Fruit fly (Drosophila melanogaster): ENCODE measurements around the gene Chc.
A peak's percentile ranks its signal among the peaks of the same experiment; 100 is the strongest.

The Chc gene

DNA sequence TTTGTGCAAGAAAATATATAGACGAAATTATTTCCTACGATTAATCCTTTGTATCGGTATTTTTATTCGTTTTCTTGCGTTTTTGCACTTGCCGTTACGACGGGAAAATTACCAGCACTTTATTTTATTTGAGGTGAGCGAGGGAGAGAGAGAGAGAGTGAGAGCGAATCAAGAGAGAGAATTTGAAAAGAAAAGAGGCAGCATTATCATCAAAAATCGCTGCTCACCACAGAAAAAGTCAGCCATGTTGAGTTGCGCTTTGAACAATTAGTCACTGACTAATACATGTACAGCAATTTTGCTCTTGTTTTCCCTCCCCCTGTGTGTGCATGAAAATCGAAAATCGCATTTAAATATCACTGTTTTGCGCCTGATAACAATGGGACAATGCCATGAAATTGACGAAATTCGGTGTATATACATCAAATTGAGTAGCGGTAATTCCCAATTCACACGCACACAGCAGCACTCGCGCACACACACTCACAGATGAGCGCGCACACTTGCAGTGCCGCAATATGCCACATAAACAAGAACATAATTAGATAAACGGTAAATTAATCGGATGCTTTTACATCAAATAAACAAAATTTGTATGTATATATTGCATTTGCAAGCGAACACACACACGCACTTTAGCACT, 575 bp downstream of the Chc start (continued):
- TF ChIP-seq stwl (tag; optimal IDR thresholded peaks at IDR 0.05) (no peak), CG11696 (GFP tag; IDR thresholded peaks at IDR 0.05) (no peak), CG2116 (GFP tag; optimal IDR thresholded peaks at IDR 0.05) (no peak), usp (GFP tag; optimal IDR thresholded peaks at IDR 0.05) (no peak), chn (GFP tag; optimal IDR thresholded peaks at IDR 0.05) (no peak), Mrtf (GFP tag; IDR thresholded peaks at IDR 0.05) (no peak), bab2 (GFP tag; optimal IDR thresholded peaks at IDR 0.05) (no peak), hth (optimal IDR thresholded peaks at IDR 0.05) (no peak), eyg (GFP tag; optimal IDR thresholded peaks at IDR 0.05) (no peak), CG16813 (GFP tag; IDR thresholded peaks at IDR 0.05; ENCODE audit: partially characterized antibody) (no peak), Scr (GFP tag; IDR thresholded peaks at IDR 0.05; ENCODE audit: partially characterized antibody) (no peak), Hmr (GFP tag; optimal IDR thresholded peaks at IDR 0.05) (no peak), MESR4 (GFP tag; optimal IDR thresholded peaks at IDR 0.05) (peak; percentile 60), CG13894 (tag; optimal IDR thresholded peaks at IDR 0.05) (no peak), nom (GFP tag; optimal IDR thresholded peaks at IDR 0.05) (peak; percentile 57), dysf (GFP tag; IDR thresholded peaks at IDR 0.05) (no peak), tup (GFP tag; optimal IDR thresholded peaks at IDR 0.05) (no peak), CG17361 (GFP tag; IDR thresholded peaks at IDR 0.05) (no peak), Sox100B (GFP tag; optimal IDR thresholded peaks at IDR 0.05) (no peak), CG12071 (GFP tag; optimal IDR thresholded peaks at IDR 0.05) (no peak), CG13296 (GFP tag; optimal IDR thresholded peaks at IDR 0.05) (no peak), ind (GFP tag; optimal IDR thresholded peaks at IDR 0.05) (no peak), Pdp1 (GFP tag; optimal IDR thresholded peaks at IDR 0.05) (no peak), NK7.1 (GFP tag; optimal IDR thresholded peaks at IDR 0.05) (no peak), mirr (GFP tag; optimal IDR thresholded peaks at IDR 0.05) (no peak), wek (GFP tag; optimal IDR thresholded peaks at IDR 0.05) (no peak), org-1 (GFP tag; optimal IDR thresholded peaks at IDR 0.05) (no peak), HLHmδ (GFP tag; optimal IDR thresholded peaks at IDR 0.05) (no peak), toy (GFP tag; IDR thresholded peaks at IDR 0.05) (no peak), sc (optimal IDR thresholded peaks at IDR 0.05) (no peak), sc (GFP tag; optimal IDR thresholded peaks at IDR 0.05) (no peak), pb (GFP tag; optimal IDR thresholded peaks at IDR 0.05) (no peak), al (GFP tag; IDR thresholded peaks at IDR 0.05) (no peak), CG5953 (GFP tag; IDR thresholded peaks at IDR 0.05) (no peak), kay (GFP tag; optimal IDR thresholded peaks at IDR 0.05) (peak; percentile 81), ham (GFP tag; IDR thresholded peaks at IDR 0.05) (no peak), Sin3A (optimal IDR thresholded peaks at IDR 0.05) (no peak), exex (tag; optimal IDR thresholded peaks at IDR 0.05) (no peak), CG34422 (GFP tag; IDR thresholded peaks at IDR 0.05) (peak; percentile 18; the same call in 1 of the 3 replicates), Sry-δ (GFP tag; optimal IDR thresholded peaks at IDR 0.05) (no peak), chif (GFP tag; optimal IDR thresholded peaks at IDR 0.05) (no peak), crp (GFP tag; optimal IDR thresholded peaks at IDR 0.05) (no peak), cg (GFP tag; optimal IDR thresholded peaks at IDR 0.05) (peak; percentile 95), yki (optimal IDR thresholded peaks at IDR 0.05) (peak; percentile 28), ac (GFP tag; optimal IDR thresholded peaks at IDR 0.05) (no peak), CG10654 (GFP tag; optimal IDR thresholded peaks at IDR 0.05) (no peak), CG7357 (GFP tag; IDR thresholded peaks at IDR 0.05) (no peak), Bteb2 (GFP tag; optimal IDR thresholded peaks at IDR 0.05) (no peak), amos (GFP tag; IDR thresholded peaks at IDR 0.05; ENCODE audit: partially characterized antibody) (no peak), dati (GFP tag; IDR thresholded peaks at IDR 0.05) (no peak), sna (GFP tag; IDR thresholded peaks at IDR 0.05; ENCODE audit: partially characterized antibody) (no peak), nerfin-1 (tag; optimal IDR thresholded peaks at IDR 0.05) (peak; percentile 75)

Measured in whole organism, embryonic.